Fruit fly (Drosophila melanogaster): ENCODE measurements around the gene Zwilch.

DNA sequence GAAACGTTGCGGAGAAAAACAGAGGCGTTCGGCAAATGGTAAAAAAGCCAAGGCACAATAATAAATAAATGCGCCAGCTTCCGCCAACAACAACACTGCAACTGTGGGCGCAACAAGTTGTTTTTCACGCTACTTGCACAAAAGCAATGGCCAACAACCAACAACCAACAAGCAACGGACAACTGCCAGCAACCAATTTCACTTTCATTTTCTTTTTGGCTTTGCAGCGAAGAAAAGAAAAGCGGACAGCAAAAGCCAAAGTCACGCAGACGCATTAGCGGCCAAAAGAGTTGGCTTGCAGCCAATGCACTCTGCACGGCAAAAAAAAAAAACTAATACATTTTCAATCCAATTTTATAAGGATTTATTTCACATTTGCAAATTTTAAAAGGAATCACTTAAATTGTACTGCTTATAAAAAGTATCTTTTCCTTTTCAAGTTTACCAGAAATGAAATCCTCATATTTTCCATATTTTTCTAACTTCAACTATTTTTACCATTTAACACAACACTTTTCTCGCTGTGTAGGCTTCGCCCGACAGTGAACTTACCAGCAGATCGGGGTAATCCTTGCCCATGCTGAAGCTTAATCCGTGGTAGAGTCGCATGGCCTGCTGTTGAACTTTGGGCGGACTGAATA is 38.1 kb upstream of the Zwilch start:
- no peak for TF ChIP-seq psq (optimal IDR thresholded peaks at IDR 0.05)
- TF ChIP-seq Myc (optimal IDR thresholded peaks at IDR 0.05): no peak
- TF ChIP-seq h (optimal IDR thresholded peaks at IDR 0.05): no peak
- TF ChIP-seq ttk (optimal IDR thresholded peaks at IDR 0.05): no peak
